Worm (Caenorhabditis elegans) whole organism, early embryonic: ENCODE data around the gene C08B6.3.

ENCODE experiments used
- B0310.2 ChIP-seq: sonication (generic microtip); optimal IDR thresholded peaks from 2 replicates; lab custom pipeline; 2016; ENCODE audit warnings: mild to moderate bottlenecking, missing genetic modification characterization, missing compliant biosample characterization
- F13C5.2 ChIP-seq: sonication (generic microtip); optimal IDR thresholded peaks from 2 replicates; lab custom pipeline; 2017; ENCODE audit warnings: mild to moderate bottlenecking, missing genetic modification characterization, inconsistent platforms, missing compliant biosample characterization
- aly-1 ChIP-seq: sonication (generic microtip); optimal IDR thresholded peaks from 2 replicates; lab custom pipeline; 2016; ENCODE audit warnings: missing genetic modification characterization, missing compliant biosample characterization
- ama-1 ChIP-seq: fragments of 150-350 bp; optimal IDR thresholded peaks from 2 replicates; lab custom pipeline; 2014
- ceh-13 ChIP-seq: fragments of 200-800 bp; sonication (Bioruptor generic); optimal IDR thresholded peaks from 2 replicates; lab custom pipeline; 2018; ENCODE audit warnings: mild to moderate bottlenecking, missing genetic modification characterization, missing compliant biosample characterization
- ceh-36 ChIP-seq: sonication (generic microtip); optimal IDR thresholded peaks from 2 replicates; lab custom pipeline; 2016; ENCODE audit warnings: missing genetic modification characterization, inconsistent platforms, missing compliant biosample characterization
- ets-7 ChIP-seq: sonication (generic microtip); optimal IDR thresholded peaks from 2 replicates; lab custom pipeline; 2016; ENCODE audit warnings: missing genotype, missing genetic modification characterization, missing compliant biosample characterization
- flt-1 ChIP-seq: fragments of 200-800 bp; sonication (Bioruptor generic); IDR thresholded peaks from 2 replicates; pipeline ENCODE4 v1.3.6; 2022; ENCODE audit warnings: missing genetic modification characterization, missing compliant biosample characterization
- hmbx-1 ChIP-seq: sonication (generic microtip); optimal IDR thresholded peaks from 2 replicates; lab custom pipeline; 2016; ENCODE audit warnings: mild to moderate bottlenecking, missing genetic modification characterization, missing compliant biosample characterization
- hmg-4 ChIP-seq: fragments of 200-800 bp; sonication (Bioruptor generic); optimal IDR thresholded peaks from 2 replicates; lab custom pipeline; 2018; ENCODE audit warnings: mild to moderate bottlenecking, missing genetic modification characterization, missing compliant biosample characterization
- hnd-1 ChIP-seq: sonication (generic microtip); optimal IDR thresholded peaks from 2 replicates; lab custom pipeline; 2016; ENCODE audit warnings: missing genetic modification characterization, missing compliant biosample characterization
- pes-1 ChIP-seq: fragments of 200-800 bp; sonication (Bioruptor generic); IDR thresholded peaks from 2 replicates; pipeline ENCODE4 v1.3.6; 2022; ENCODE audit warnings: missing genetic modification reagents, missing genetic modification characterization, missing compliant biosample characterization
- scrt-1 ChIP-seq: fragments of 200-800 bp; sonication (Bioruptor generic); IDR thresholded peaks from 2 replicates; pipeline ENCODE4 v1.3.6; 2022; ENCODE audit warnings: missing genetic modification characterization, missing compliant biosample characterization
- sea-1 ChIP-seq: fragments of 200-800 bp; sonication (Bioruptor generic); conservative IDR thresholded peaks from 2 replicates; pipeline ENCODE4 v1.3.6; 2022; ENCODE audit warnings: missing genetic modification characterization, missing compliant biosample characterization
- tbx-11 ChIP-seq: fragments of 200-800 bp; sonication (Bioruptor generic); IDR thresholded peaks from 2 replicates; pipeline ENCODE4 v1.3.6; 2022; ENCODE audit warnings: missing genetic modification characterization, missing compliant biosample characterization
- tbx-37 ChIP-seq: fragments of 200-800 bp; sonication (Bioruptor generic); conservative IDR thresholded peaks from 2 replicates; pipeline ENCODE4 v1.3.6; 2022; ENCODE audit warnings: missing genetic modification reagents, missing genetic modification characterization, missing compliant biosample characterization
- tra-4 ChIP-seq: sonication (generic microtip); optimal IDR thresholded peaks from 2 replicates; lab custom pipeline; 2017; ENCODE audit warnings: missing genetic modification characterization, missing compliant biosample characterization

The C08B6.3 gene

DNA sequence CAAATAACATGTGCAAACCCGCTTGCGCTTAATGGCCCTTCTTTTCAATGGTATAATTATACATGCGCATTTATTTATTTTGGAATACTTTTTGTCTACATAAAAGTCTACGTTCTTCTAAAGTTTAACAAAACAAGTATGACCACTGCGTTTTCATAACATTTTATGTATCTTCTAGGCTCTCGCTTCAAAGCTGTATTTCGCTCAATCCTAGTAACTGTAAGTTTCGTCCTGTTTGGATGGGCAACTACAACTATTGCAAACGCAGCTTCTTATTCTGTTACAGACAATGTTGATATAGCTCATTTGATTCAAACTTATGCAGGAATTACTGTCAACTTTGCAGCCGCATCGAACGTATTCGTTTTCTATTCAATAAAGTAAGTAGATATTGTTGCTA lies 37.6 kb upstream of the C08B6.3 start, which contains the start of gene srsx-27:
Gene srsx-27, plus strand, starts transcription at position 301 of the 400 bp plus-strand sequence.
- no peak for TF ChIP-seq F13C5.2 (tag; lab: Kevin White, UChicago)
- TF ChIP-seq tbx-37 (GFP tag; lab: Robert Waterston, UW) = no peak
- TF ChIP-seq aly-1 (tag; lab: Kevin White, UChicago) = no peak

DNA sequence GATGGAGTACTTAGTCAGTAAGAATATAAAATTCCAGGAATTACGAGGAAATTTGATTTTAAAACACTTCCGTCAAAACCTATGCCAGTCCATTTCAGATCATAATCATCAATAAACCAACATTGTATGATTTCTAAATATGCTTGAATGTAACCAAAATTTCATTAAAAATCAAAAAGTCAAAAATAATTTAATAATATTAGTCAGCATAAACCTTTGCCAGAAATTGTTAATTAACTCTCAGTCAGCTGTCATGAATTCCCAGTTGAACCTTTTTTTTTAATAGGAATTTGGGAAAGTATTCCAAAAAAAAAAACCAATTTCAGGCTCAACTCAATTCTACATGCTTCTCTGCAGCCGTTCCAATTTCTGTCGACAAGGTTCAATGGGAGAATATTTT lies 36.3 kb upstream of the C08B6.3 start, which contains the start of gene srsx-26:
Gene srsx-26, plus strand, starts transcription at position 301 of the 400 bp plus-strand sequence.
- TF ChIP-seq aly-1 (tag; lab: Kevin White, UChicago) = no peak
- no peak for TF ChIP-seq ceh-13 (GFP tag; lab: Kevin White, UChicago)
- TF ChIP-seq ama-1 = no peak
- TF ChIP-seq hnd-1 (tag; lab: Kevin White, UChicago) = no peak
- no peak for TF ChIP-seq tra-4 (tag; lab: Kevin White, UChicago)
- no peak for TF ChIP-seq flt-1

DNA sequence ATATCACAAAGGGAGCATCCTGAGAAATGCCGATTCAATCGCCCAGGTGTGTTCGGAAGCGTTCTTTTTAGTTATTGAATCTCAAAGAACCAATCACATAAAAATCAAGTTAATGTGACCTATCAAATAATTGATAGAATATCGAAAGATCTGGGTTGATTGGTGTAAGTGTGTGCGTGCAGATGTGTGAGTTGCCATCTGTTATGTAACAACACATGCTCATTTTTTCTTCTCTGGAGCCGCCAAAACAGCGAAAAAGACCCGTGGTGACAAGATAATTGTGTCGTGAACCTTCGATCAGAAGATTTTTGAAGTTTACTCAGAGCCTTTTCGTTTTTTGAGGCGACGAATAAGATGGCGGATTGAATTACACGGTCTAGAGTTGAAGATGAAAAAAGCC lies 34.7 kb upstream of the C08B6.3 start:
- TF ChIP-seq F13C5.2 (tag; lab: Kevin White, UChicago) = no peak
- no peak for TF ChIP-seq hmbx-1 (tag; lab: Kevin White, UChicago)
- TF ChIP-seq hmg-4 = no peak
- no peak for TF ChIP-seq ceh-13 (GFP tag; lab: Kevin White, UChicago)
- no peak for TF ChIP-seq ets-7 (tag; lab: Kevin White, UChicago)
- no peak for TF ChIP-seq ama-1
- TF ChIP-seq scrt-1 (GFP tag; lab: Robert Waterston, UW) = no peak
- TF ChIP-seq pes-1 (GFP tag; lab: Robert Waterston, UW) = no peak
- TF ChIP-seq hnd-1 (tag; lab: Kevin White, UChicago) = no peak
- TF ChIP-seq ceh-36 (tag; lab: Kevin White, UChicago) = no peak
- TF ChIP-seq tbx-11 (GFP tag; lab: Robert Waterston, UW) = no peak
- no peak for TF ChIP-seq flt-1

DNA sequence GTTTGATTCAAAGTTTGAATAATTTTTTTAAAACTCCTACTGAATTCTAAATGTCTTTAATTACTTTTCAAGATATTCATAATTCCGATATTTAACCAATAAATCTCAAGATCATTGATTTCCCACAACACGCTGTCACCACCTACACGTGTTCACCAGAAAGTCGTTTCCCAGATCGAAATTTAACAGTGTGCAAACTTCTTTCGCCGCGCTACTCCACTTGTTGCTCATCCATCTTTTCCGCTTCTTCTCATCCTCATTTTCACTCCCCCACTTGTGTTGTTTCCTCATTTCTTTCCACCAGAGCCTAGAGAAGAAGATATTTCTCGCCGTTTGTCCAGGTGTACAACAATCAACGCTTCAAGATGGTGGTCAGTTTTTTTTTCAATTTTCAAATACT lies 33.6 kb upstream of the C08B6.3 start, which contains the start of gene C51E3.9:
Gene C51E3.9, plus strand, starts transcription at position 301 of the 400 bp plus-strand sequence.
- TF ChIP-seq hmbx-1 (tag; lab: Kevin White, UChicago) (no peak), ceh-36 (tag; lab: Kevin White, UChicago) (no peak), flt-1 (no peak), ama-1 (no peak), hmg-4 (no peak), F13C5.2 (tag; lab: Kevin White, UChicago) (no peak), scrt-1 (GFP tag; lab: Robert Waterston, UW) (no peak), pes-1 (GFP tag; lab: Robert Waterston, UW) (no peak)

DNA sequence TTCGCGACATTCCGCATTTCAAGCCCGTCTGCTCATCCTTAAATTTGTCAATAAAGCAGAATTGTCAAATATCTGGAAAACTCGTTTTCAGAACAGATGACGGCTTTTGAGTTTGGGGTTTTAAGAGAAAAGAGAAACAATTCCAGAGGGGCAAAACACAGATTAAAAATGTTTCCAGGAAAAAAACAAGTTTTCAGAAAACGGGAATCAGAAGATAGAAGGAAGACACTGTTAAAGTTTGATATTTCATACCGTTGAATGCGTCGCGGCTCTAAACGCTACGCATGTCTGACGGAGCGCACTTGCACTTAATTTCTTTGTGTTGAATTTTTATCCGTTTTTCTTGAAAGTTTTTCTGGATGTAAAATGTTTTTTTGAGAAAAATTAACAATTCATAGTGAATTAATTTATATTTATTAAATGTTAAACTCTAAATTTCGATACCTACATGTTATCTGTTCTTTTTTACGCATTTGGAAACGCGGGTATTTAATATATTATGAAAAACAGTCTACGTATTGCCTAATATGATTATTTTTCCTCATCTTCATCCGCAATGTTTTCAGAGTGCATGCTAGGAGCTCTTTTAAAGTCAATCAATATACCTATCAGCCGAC lies 22.1 kb upstream of the C08B6.3 start, which contains the start of the genes C08B6.18, wdr-20 and C08B6.8:
Gene C08B6.18, minus strand, starts transcription at position 51 of the 617 bp plus-strand sequence.
Gene wdr-20, minus strand, starts transcription at position 82 of the 617 bp plus-strand sequence.
Gene C08B6.8, plus strand, starts transcription at position 567 of the 617 bp plus-strand sequence.
- no peak for TF ChIP-seq ama-1
- TF ChIP-seq pes-1 (GFP tag; lab: Robert Waterston, UW) = no peak
- TF ChIP-seq ceh-13 (GFP tag; lab: Kevin White, UChicago) = no peak

DNA sequence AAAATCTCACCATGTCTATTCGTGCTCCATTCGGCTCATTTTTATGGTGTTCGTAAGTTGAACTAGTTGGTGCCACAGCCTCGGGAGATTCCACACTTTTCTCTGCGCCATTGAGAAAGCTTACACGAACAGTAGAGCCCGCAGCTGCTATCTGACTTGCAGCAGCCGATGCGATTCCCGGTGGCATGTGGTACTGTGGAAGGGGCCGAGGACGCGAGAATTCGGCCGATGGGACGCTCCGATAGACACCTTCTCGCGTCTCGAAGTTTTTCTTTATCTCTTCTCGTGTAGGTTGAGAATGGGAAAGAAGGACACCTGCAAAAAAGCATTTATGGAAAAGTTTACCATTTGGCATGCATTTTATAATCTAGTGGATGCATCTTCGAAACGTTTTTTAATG lies 21.2 kb upstream of the C08B6.3 start:
- TF ChIP-seq flt-1 = no peak
- no peak for TF ChIP-seq ceh-36 (tag; lab: Kevin White, UChicago)
- TF ChIP-seq ama-1 = no peak
- no peak for TF ChIP-seq scrt-1 (GFP tag; lab: Robert Waterston, UW)
- TF ChIP-seq B0310.2 (tag; lab: Kevin White, UChicago) = no peak
- no peak for TF ChIP-seq aly-1 (tag; lab: Kevin White, UChicago)
- TF ChIP-seq hmg-4 = no peak
- no peak for TF ChIP-seq ceh-13 (GFP tag; lab: Kevin White, UChicago)
- TF ChIP-seq pes-1 (GFP tag; lab: Robert Waterston, UW) = no peak
- no peak for TF ChIP-seq ets-7 (tag; lab: Kevin White, UChicago)
- TF ChIP-seq sea-1 (GFP tag; lab: Robert Waterston, UW) = no peak
- no peak for TF ChIP-seq hnd-1 (tag; lab: Kevin White, UChicago)
- no peak for TF ChIP-seq F13C5.2 (tag; lab: Kevin White, UChicago)
- TF ChIP-seq tbx-11 (GFP tag; lab: Robert Waterston, UW) = no peak
- no peak for TF ChIP-seq tbx-37 (GFP tag; lab: Robert Waterston, UW)
- no peak for TF ChIP-seq hmbx-1 (tag; lab: Kevin White, UChicago)
- TF ChIP-seq tra-4 (tag; lab: Kevin White, UChicago) = no peak

DNA sequence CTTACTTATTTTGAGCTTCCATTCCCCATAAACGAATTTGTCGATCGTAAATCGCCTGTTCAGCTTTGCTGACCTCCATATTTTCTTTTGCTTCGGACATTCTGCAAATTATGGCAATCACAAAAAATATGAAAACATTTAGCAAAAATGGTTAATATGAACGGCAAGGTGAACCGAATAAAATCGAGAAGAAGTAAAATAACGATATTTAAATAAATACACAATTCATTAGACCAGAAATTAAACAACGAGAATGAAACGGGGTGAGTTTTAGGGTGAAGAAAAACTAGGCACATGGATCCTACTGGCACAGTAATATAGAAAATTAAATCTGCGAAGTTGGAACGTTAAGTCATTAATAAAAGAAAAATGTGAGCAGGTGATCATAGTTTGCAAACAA lies 18.1 kb upstream of the C08B6.3 start, which contains the start of gene aos-1:
Gene aos-1, minus strand, starts transcription at position 101 of the 400 bp plus-strand sequence.
- TF ChIP-seq ets-7 (tag; lab: Kevin White, UChicago) (no peak), B0310.2 (tag; lab: Kevin White, UChicago) (no peak), tbx-11 (GFP tag; lab: Robert Waterston, UW) (no peak), ama-1 (no peak), F13C5.2 (tag; lab: Kevin White, UChicago) (no peak), scrt-1 (GFP tag; lab: Robert Waterston, UW) (no peak), ceh-13 (GFP tag; lab: Kevin White, UChicago) (no peak), tra-4 (tag; lab: Kevin White, UChicago) (no peak), hnd-1 (tag; lab: Kevin White, UChicago) (no peak), tbx-37 (GFP tag; lab: Robert Waterston, UW) (no peak), hmbx-1 (tag; lab: Kevin White, UChicago) (no peak), hmg-4 (no peak), pes-1 (GFP tag; lab: Robert Waterston, UW) (no peak), flt-1 (no peak), ceh-36 (tag; lab: Kevin White, UChicago) (no peak), aly-1 (tag; lab: Kevin White, UChicago) (no peak), sea-1 (GFP tag; lab: Robert Waterston, UW) (no peak)
